Fruit fly (Drosophila melanogaster) whole organism, embryonic: Measurements from ENCODE around the gene yellow-e.

Experiments used
- Bdp1 ChIP-seq: fragments of 200-800 bp; sonication (Bioruptor generic); optimal IDR thresholded peaks from 3 replicates; lab custom pipeline; 2016; ENCODE audit warnings: missing biosample characterization, missing genetic modification characterization
- CG10267 ChIP-seq: fragments of 200-800 bp; sonication (Bioruptor generic); optimal IDR thresholded peaks from 2 replicates; lab custom pipeline; 2018; ENCODE audit warnings: missing biosample characterization, mild to moderate bottlenecking, missing genetic modification characterization, moderate library complexity
- CG14710 ChIP-seq: fragments of 200-800 bp; sonication (Bioruptor generic); optimal IDR thresholded peaks from 3 replicates; lab custom pipeline; 2019; ENCODE audit warnings: missing biosample characterization, mild to moderate bottlenecking, missing genetic modification characterization, moderate library complexity
- CG14965 ChIP-seq: fragments of 200-800 bp; sonication (Bioruptor generic); optimal IDR thresholded peaks from 2 replicates; lab custom pipeline; 2016; ENCODE audit warnings: missing biosample characterization, missing genetic modification characterization, borderline replicate concordance
- CG1529 ChIP-seq: fragments of 200-800 bp; sonication (Bioruptor generic); optimal IDR thresholded peaks from 3 replicates; lab custom pipeline; 2018; ENCODE audit warnings: missing biosample characterization, missing genetic modification characterization
- CG15601 ChIP-seq: fragments of 200-800 bp; sonication (Bioruptor generic); optimal IDR thresholded peaks from 3 replicates; lab custom pipeline; 2019; ENCODE audit warnings: missing biosample characterization, mild to moderate bottlenecking, missing genetic modification characterization, moderate library complexity
- CG1602 ChIP-seq: fragments of 200-800 bp; sonication (Bioruptor generic); optimal IDR thresholded peaks from 3 replicates; lab custom pipeline; 2016; ENCODE audit warnings: missing biosample characterization, missing genetic modification characterization
- CG16813 ChIP-seq: fragments of 200-800 bp; sonication (Bioruptor generic); IDR thresholded peaks from 3 replicates; pipeline ENCODE4 v1.3.6; 2022; ENCODE audit warnings: missing biosample characterization, missing genetic modification characterization; ENCODE audit not compliant: partially characterized antibody
- CG17829 ChIP-seq: fragments of 200-800 bp; optimal IDR thresholded peaks from 2 replicates; lab custom pipeline; 2019; ENCODE audit warnings: missing biosample characterization, mild to moderate bottlenecking, missing genetic modification characterization, moderate library complexity
- CG1792 ChIP-seq: fragments of 200-800 bp; sonication (Bioruptor generic); optimal IDR thresholded peaks from 2 replicates; lab custom pipeline; 2016; ENCODE audit warnings: missing biosample characterization, missing genetic modification characterization
- CG43689 ChIP-seq: fragments of 200-800 bp; sonication (Bioruptor generic); IDR thresholded peaks from 2 replicates; pipeline ENCODE4 v1.3.6; 2022; ENCODE audit warnings: missing biosample characterization, missing genetic modification characterization
- CG4617 ChIP-seq: fragments of 200-800 bp; sonication (Bioruptor generic); optimal IDR thresholded peaks from 3 replicates; lab custom pipeline; 2016; ENCODE audit warnings: missing biosample characterization, missing genetic modification characterization, borderline replicate concordance
- CG6175 ChIP-seq: fragments of 200-800 bp; sonication (Bioruptor generic); IDR thresholded peaks from 3 replicates; pipeline ENCODE4 v1.3.6; 2022; ENCODE audit warnings: missing biosample characterization, missing genetic modification characterization
- CG6272 ChIP-seq: fragments of 200-800 bp; sonication (Bioruptor generic); IDR thresholded peaks from 2 replicates; pipeline ENCODE4 v1.3.6; 2022; ENCODE audit warnings: missing biosample characterization, missing genetic modification characterization
- CG6654 ChIP-seq: fragments of 200-800 bp; sonication (Bioruptor generic); optimal IDR thresholded peaks from 2 replicates; lab custom pipeline; 2017; ENCODE audit warnings: missing biosample characterization, mild to moderate bottlenecking, missing genetic modification characterization
- CG6813 ChIP-seq: fragments of 200-800 bp; sonication (Bioruptor generic); optimal IDR thresholded peaks from 2 replicates; lab custom pipeline; 2017; ENCODE audit warnings: missing biosample characterization, missing genetic modification characterization, mild to moderate bottlenecking, moderate library complexity, missing genetic modification reagents
- CG6854 ChIP-seq: fragments of 200-800 bp; sonication (Bioruptor generic); optimal IDR thresholded peaks from 3 replicates; lab custom pipeline; 2017; ENCODE audit warnings: missing biosample characterization, mild to moderate bottlenecking, missing genetic modification characterization
- CG9609 ChIP-seq: fragments of 200-800 bp; sonication (Bioruptor generic); optimal IDR thresholded peaks from 3 replicates; lab custom pipeline; 2016; ENCODE audit warnings: missing biosample characterization, missing genetic modification characterization
- CG9932 ChIP-seq: fragments of 200-800 bp; sonication (Bioruptor generic); IDR thresholded peaks from 2 replicates; pipeline ENCODE4 v1.3.6; 2022; ENCODE audit warnings: missing biosample characterization, missing genetic modification characterization
- CrebB ChIP-seq: fragments of 200-800 bp; sonication (Bioruptor generic); optimal IDR thresholded peaks from 3 replicates; lab custom pipeline; 2018; ENCODE audit warnings: missing biosample characterization, mild to moderate bottlenecking, missing genetic modification characterization
- Dfd ChIP-seq, 2 experiments: fragments of >200 bp; optimal IDR thresholded peaks; 2 replicates each; lab custom pipeline; 2017; ENCODE audit warnings: missing biosample characterization in 2 of 2, missing genetic modification characterization in 2 of 2
- ERR ChIP-seq: fragments of 200-800 bp; sonication (Bioruptor generic); optimal IDR thresholded peaks from 2 replicates; lab custom pipeline; 2016; ENCODE audit warnings: missing biosample characterization, missing genetic modification characterization
- HLHmδ ChIP-seq: fragments of 200-800 bp; sonication (Bioruptor generic); optimal IDR thresholded peaks from 2 replicates; lab custom pipeline; 2018; ENCODE audit warnings: missing biosample characterization, mild to moderate bottlenecking, missing genetic modification characterization, moderate library complexity
- Jarid2 ChIP-seq: fragments of 200-800 bp; sonication (Bioruptor generic); optimal IDR thresholded peaks from 3 replicates; lab custom pipeline; 2017; ENCODE audit warnings: mild to moderate bottlenecking, missing biosample characterization, missing genetic modification reagents, missing genetic modification characterization
- Lim3 ChIP-seq: fragments of 200-800 bp; sonication (Bioruptor generic); IDR thresholded peaks from 2 replicates; pipeline ENCODE4 v1.3.6; 2022; ENCODE audit warnings: missing biosample characterization, missing genetic modification characterization
- Mes4 ChIP-seq: fragments of 200-800 bp; sonication (Bioruptor generic); optimal IDR thresholded peaks from 2 replicates; lab custom pipeline; 2016; ENCODE audit warnings: missing biosample characterization, missing genetic modification characterization
- Mrtf ChIP-seq: fragments of 200-800 bp; sonication (Bioruptor generic); IDR thresholded peaks from 3 replicates; pipeline ENCODE4 v1.3.6; 2022; ENCODE audit warnings: missing biosample characterization, missing genetic modification characterization
- NfI ChIP-seq: fragments of 200-800 bp; sonication (Bioruptor generic); optimal IDR thresholded peaks from 3 replicates; lab custom pipeline; 2018; ENCODE audit warnings: missing biosample characterization, mild to moderate bottlenecking, missing genetic modification characterization, moderate library complexity
- Poxn ChIP-seq: fragments of 200-800 bp; sonication (Bioruptor generic); IDR thresholded peaks from 2 replicates; pipeline ENCODE4 v1.3.6; 2022; ENCODE audit warnings: missing biosample characterization, missing genetic modification characterization
- Usf ChIP-seq: fragments of 200-800 bp; sonication (Bioruptor generic); optimal IDR thresholded peaks from 2 replicates; lab custom pipeline; 2017; ENCODE audit warnings: missing genotype, missing biosample characterization, missing genetic modification characterization
- Xrp1 ChIP-seq: fragments of 200-800 bp; sonication (Bioruptor generic); IDR thresholded peaks from 2 replicates; pipeline ENCODE4 v1.3.6; 2022; ENCODE audit warnings: missing biosample characterization, missing genetic modification characterization
- aop ChIP-seq: fragments of 200-800 bp; sonication (Bioruptor generic); IDR thresholded peaks from 2 replicates; pipeline ENCODE4 v1.3.6; 2022; ENCODE audit warnings: missing biosample characterization, missing genetic modification characterization
- ash1 ChIP-seq: fragments of 200-800 bp; sonication (Bioruptor generic); optimal IDR thresholded peaks from 2 replicates; lab custom pipeline; 2018; ENCODE audit warnings: missing biosample characterization, mild to moderate bottlenecking, missing genetic modification characterization
- ato ChIP-seq: fragments of 200-800 bp; sonication (Bioruptor generic); IDR thresholded peaks from 2 replicates; pipeline ENCODE4 v1.3.6; 2022; ENCODE audit warnings: missing biosample characterization, missing genetic modification characterization; ENCODE audit not compliant: partially characterized antibody
- corto ChIP-seq: fragments of 200-800 bp; sonication (Bioruptor generic); optimal IDR thresholded peaks from 2 replicates; lab custom pipeline; 2016; ENCODE audit warnings: missing biosample characterization, mild to moderate bottlenecking, missing genetic modification characterization, moderate library complexity
- crc ChIP-seq: fragments of 200-800 bp; sonication (Bioruptor generic); optimal IDR thresholded peaks from 2 replicates; lab custom pipeline; 2016; ENCODE audit warnings: missing biosample characterization, missing genetic modification characterization
- dmrt11E ChIP-seq: fragments of 200-800 bp; sonication (Bioruptor generic); optimal IDR thresholded peaks from 3 replicates; lab custom pipeline; 2018; ENCODE audit warnings: missing biosample characterization, mild to moderate bottlenecking, missing genetic modification characterization, moderate library complexity
- gcm2 ChIP-seq: fragments of 200-800 bp; sonication (Bioruptor generic); optimal IDR thresholded peaks from 2 replicates; lab custom pipeline; 2016; ENCODE audit warnings: missing biosample characterization, missing genetic modification characterization
- gro ChIP-seq: fragments of 200-800 bp; sonication (Bioruptor generic); optimal IDR thresholded peaks from 2 replicates; lab custom pipeline; 2016; ENCODE audit warnings: missing biosample characterization, missing genetic modification characterization
- gt ChIP-seq: fragments of 200-800 bp; sonication (Bioruptor generic); IDR thresholded peaks from 2 replicates; pipeline ENCODE4 v1.3.6; 2022; ENCODE audit warnings: missing biosample characterization, missing genetic modification characterization
- maf-S ChIP-seq: fragments of 200-800 bp; sonication (Bioruptor generic); optimal IDR thresholded peaks from 2 replicates; lab custom pipeline; 2016; ENCODE audit warnings: missing biosample characterization, missing genetic modification characterization
- nerfin-1 ChIP-seq: fragments of 200-800 bp; sonication (Bioruptor generic); optimal IDR thresholded peaks from 3 replicates; lab custom pipeline; 2019; ENCODE audit warnings: missing biosample characterization, mild to moderate bottlenecking, missing genetic modification characterization, moderate library complexity
- nmo ChIP-seq: fragments of 200-800 bp; sonication (Bioruptor generic); optimal IDR thresholded peaks from 2 replicates; lab custom pipeline; 2018; ENCODE audit warnings: missing biosample characterization, mild to moderate bottlenecking, missing genetic modification characterization, moderate library complexity
- pb ChIP-seq: fragments of 200-800 bp; sonication (Bioruptor generic); optimal IDR thresholded peaks from 3 replicates; lab custom pipeline; 2016; ENCODE audit warnings: missing biosample characterization, missing genetic modification characterization
- peb ChIP-seq: fragments of 200-800 bp; sonication (Bioruptor generic); IDR thresholded peaks from 2 replicates; pipeline ENCODE4 v1.3.6; 2022; ENCODE audit warnings: missing biosample characterization, missing genetic modification characterization
- ranshi ChIP-seq: fragments of 200-800 bp; sonication (Bioruptor generic); IDR thresholded peaks from 2 replicates; pipeline ENCODE4 v1.3.6; 2022; ENCODE audit warnings: missing biosample characterization, missing genetic modification characterization
- slp2 ChIP-seq: fragments of 200-800 bp; sonication (Bioruptor generic); optimal IDR thresholded peaks from 2 replicates; lab custom pipeline; 2016; ENCODE audit warnings: missing biosample characterization, missing genetic modification characterization
- so ChIP-seq: fragments of 200-800 bp; sonication (Bioruptor generic); IDR thresholded peaks from 3 replicates; pipeline ENCODE4 v1.3.6; 2022; ENCODE audit warnings: missing biosample characterization, missing genetic modification characterization
- tx ChIP-seq: fragments of 200-800 bp; sonication (Bioruptor generic); optimal IDR thresholded peaks from 2 replicates; lab custom pipeline; 2016; ENCODE audit warnings: missing biosample characterization, missing genetic modification characterization
- yki ChIP-seq: fragments of >200 bp; optimal IDR thresholded peaks from 3 replicates; lab custom pipeline; 2018
- zen ChIP-seq: fragments of 200-800 bp; sonication (Bioruptor generic); optimal IDR thresholded peaks from 3 replicates; lab custom pipeline; 2018; ENCODE audit warnings: missing biosample characterization, mild to moderate bottlenecking, missing genetic modification characterization, moderate library complexity

Gene yellow-e

DNA sequence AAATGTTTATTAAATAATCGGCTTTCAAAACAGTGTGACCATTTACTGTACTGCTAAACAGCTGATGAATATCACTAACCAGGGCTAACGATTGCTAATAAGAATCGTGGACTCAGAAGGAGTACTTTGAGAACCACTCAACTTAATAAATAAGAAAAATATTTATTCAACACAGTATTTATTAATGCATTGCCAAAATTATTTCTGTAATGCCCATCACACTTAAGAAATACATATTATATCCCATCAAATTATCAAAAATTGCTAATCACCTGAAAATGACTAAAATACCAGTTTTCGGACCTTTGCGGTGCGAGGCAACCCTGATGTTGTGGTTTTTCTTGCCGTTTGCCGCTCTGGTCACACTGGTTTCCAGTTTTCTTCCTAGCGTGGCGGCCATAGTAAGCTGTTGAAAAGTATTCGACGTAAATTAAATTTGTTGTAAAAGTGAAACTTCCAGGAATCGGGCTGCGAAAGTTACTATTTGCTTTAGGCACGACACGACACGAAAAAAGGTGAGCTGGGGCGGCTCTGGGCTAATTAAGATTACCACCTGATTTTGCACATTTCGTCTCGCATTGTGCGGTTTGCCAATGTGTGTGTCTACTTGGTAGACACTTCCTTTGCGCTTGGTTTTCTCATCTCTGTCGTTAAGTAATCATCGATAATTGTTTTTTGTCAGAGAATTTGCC, 33.2 kb downstream of the yellow-e start, which contains the start of the genes mRpS21 and Droj2 (continued):
- peak; percentile 70 for TF ChIP-seq CG15601 (tag; lab: Kevin White, UChicago)
- no peak for TF ChIP-seq Mes4 (GFP tag; lab: Kevin White, UChicago)
- peak; percentile 9 for TF ChIP-seq CG1602 (GFP tag; lab: Kevin White, UChicago)
- TF ChIP-seq CG14710 (tag; lab: Kevin White, UChicago), result peak; percentile 87
- peak; percentile 17 for TF ChIP-seq CrebB (tag; lab: Kevin White, UChicago)
- TF ChIP-seq CG17829 (tag; lab: Kevin White, UChicago), result peak; percentile 89
- peak; percentile 37; the same call in 1 of the 2 replicates for TF ChIP-seq ranshi
- peak; percentile 83 for TF ChIP-seq nmo (GFP tag; lab: Kevin White, UChicago)
- peak; percentile 54 for TF ChIP-seq dmrt11E
- TF ChIP-seq CG14965 (GFP tag; lab: Kevin White, UChicago), result no peak
- TF ChIP-seq aop (GFP tag; lab: Robert Waterston, UW), result no peak
- TF ChIP-seq Xrp1, result no peak
- no peak for TF ChIP-seq CG6813
- TF ChIP-seq CG4617 (GFP tag; lab: Kevin White, UChicago), result peak; percentile 43
- TF ChIP-seq gcm2 (GFP tag; lab: Kevin White, UChicago), result no peak
- no peak for TF ChIP-seq Usf
- no peak for TF ChIP-seq CG6175
- TF ChIP-seq tx (GFP tag; lab: Kevin White, UChicago), result peak; percentile 4
- TF ChIP-seq peb (GFP tag; lab: Robert Waterston, UW), result no peak
- TF ChIP-seq yki (lab: Kevin White, UChicago), result no peak
- TF ChIP-seq zen, result peak; percentile 79
- no peak for TF ChIP-seq ash1 (GFP tag; lab: Kevin White, UChicago)
- TF ChIP-seq CG6654 (GFP tag; lab: Kevin White, UChicago), result no peak
- TF ChIP-seq slp2 (GFP tag; lab: Kevin White, UChicago), result peak; percentile 26
- TF ChIP-seq Poxn (GFP tag; lab: Robert Waterston, UW), result no peak
- TF ChIP-seq NfI (GFP tag; lab: Kevin White, UChicago), result peak; percentile 30
- no peak for TF ChIP-seq Lim3
- peak; percentile 60 for TF ChIP-seq CG10267 (tag; lab: Kevin White, UChicago)
- no peak for TF ChIP-seq ERR (GFP tag; lab: Kevin White, UChicago)
- TF ChIP-seq gro (GFP tag; lab: Kevin White, UChicago), result no peak
- no peak for TF ChIP-seq CG16813 (GFP tag; lab: Robert Waterston, UW)
- peak; percentile 12 for TF ChIP-seq CG9609 (GFP tag; lab: Kevin White, UChicago)
- no peak for TF ChIP-seq pb (GFP tag; lab: Kevin White, UChicago)
- TF ChIP-seq crc (GFP tag; lab: Kevin White, UChicago), result peak; percentile 6
- no peak for TF ChIP-seq maf-S (GFP tag; lab: Kevin White, UChicago)
- peak; percentile 56 for TF ChIP-seq nerfin-1
- peak; percentile 29 for TF ChIP-seq Bdp1 (GFP tag; lab: Kevin White, UChicago)
- no peak for TF ChIP-seq so
- no peak for TF ChIP-seq HLHmδ (GFP tag; lab: Kevin White, UChicago)
- no peak for TF ChIP-seq corto (GFP tag; lab: Kevin White, UChicago)
- TF ChIP-seq CG9932, result peak; percentile 77
- no peak for TF ChIP-seq CG43689 (GFP tag; lab: Robert Waterston, UW)
- TF ChIP-seq gt (GFP tag; lab: Robert Waterston, UW), result no peak
- TF ChIP-seq CG6854 (GFP tag; lab: Kevin White, UChicago), result no peak
- TF ChIP-seq CG6272 (GFP tag; lab: Robert Waterston, UW), result peak; percentile 30; the same call in 1 of the 2 replicates
- no peak for TF ChIP-seq CG1792 (GFP tag; lab: Kevin White, UChicago)
- TF ChIP-seq CG1529, result no peak
- no peak for TF ChIP-seq Mrtf (GFP tag; lab: Robert Waterston, UW)
- peak; percentile 29 for TF ChIP-seq Jarid2 (GFP tag; lab: Kevin White, UChicago)
- no peak for TF ChIP-seq Dfd (GFP tag; optimal IDR thresholded peaks at IDR 0.05; lab: Kevin White, UChicago)
- TF ChIP-seq ato (GFP tag; lab: Robert Waterston, UW), result no peak
